Worm (Caenorhabditis elegans) whole organism, L4 larva: ENCODE data around the gene F21G4.5.

ENCODE experiments used
- ama-1 ChIP-seq: fragments of 150-350 bp; optimal IDR thresholded peaks from 2 replicates; lab custom pipeline; 2014; ENCODE audit warnings: inconsistent platforms, mixed read lengths
- ces-1 ChIP-seq: fragments of 150-350 bp; sonication (generic microtip); optimal IDR thresholded peaks from 4 replicates; lab custom pipeline; 2014; ENCODE audit warnings: missing biosample characterization, missing genetic modification reagents, missing genetic modification characterization
- dmd-8 ChIP-seq: fragments of 200-800 bp; sonication (Bioruptor generic); IDR thresholded peaks from 2 replicates; pipeline ENCODE4 v1.3.6; 2022; ENCODE audit warnings: missing genetic modification characterization, missing compliant biosample characterization
- fkh-10 ChIP-seq: fragments of 150-350 bp; optimal IDR thresholded peaks from 2 replicates; lab custom pipeline; 2014; ENCODE audit warnings: missing biosample characterization, missing genetic modification reagents, missing genetic modification characterization
- hlh-11 ChIP-seq: fragments of 200-800 bp; sonication (Bioruptor generic); optimal IDR thresholded peaks from 2 replicates; lab custom pipeline; 2018; ENCODE audit warnings: mild to moderate bottlenecking, missing genetic modification characterization, missing compliant biosample characterization
- lsy-2 ChIP-seq, 2 experiments: fragments of 150-350 bp in 1 of 2; sonication (generic microtip) in 1 of 2; optimal IDR thresholded peaks; 2 replicates each; lab custom pipeline; 2014 to 2017; ENCODE audit warnings: missing biosample characterization in 2 of 2, missing genetic modification characterization in 2 of 2
- mes-2 ChIP-seq: sonication (generic microtip); optimal IDR thresholded peaks from 2 replicates; lab custom pipeline; 2016; ENCODE audit warnings: missing genotype, mild to moderate bottlenecking, missing genetic modification characterization, missing compliant biosample characterization; ENCODE audit not compliant: poor library complexity, severe bottlenecking
- nhr-111 ChIP-seq: fragments of 200-800 bp; sonication (Bioruptor generic); optimal IDR thresholded peaks from 2 replicates; lab custom pipeline; 2018; ENCODE audit warnings: mild to moderate bottlenecking, missing genetic modification characterization, missing compliant biosample characterization
- nhr-237 ChIP-seq: sonication (generic microtip); optimal IDR thresholded peaks from 2 replicates; lab custom pipeline; 2017; ENCODE audit warnings: missing biosample characterization, missing genetic modification characterization
- nhr-28 ChIP-seq: fragments of 150-350 bp; optimal IDR thresholded peaks from 2 replicates; lab custom pipeline; 2014; ENCODE audit warnings: missing biosample characterization, missing genetic modification characterization
- nhr-42 ChIP-seq: fragments of 200-800 bp; sonication (Bioruptor generic); IDR thresholded peaks from 2 replicates; pipeline ENCODE4 v1.3.6; 2022; ENCODE audit warnings: missing genetic modification characterization, missing compliant biosample characterization
- php-3 ChIP-seq: fragments of 200-800 bp; sonication (Bioruptor generic); IDR thresholded peaks from 2 replicates; pipeline ENCODE4 v1.3.6; 2022; ENCODE audit warnings: missing genetic modification reagents, missing genetic modification characterization, missing compliant biosample characterization
- skn-1 ChIP-seq: fragments of 150-350 bp; optimal IDR thresholded peaks from 2 replicates; lab custom pipeline; 2014; ENCODE audit warnings: missing biosample characterization, missing genetic modification characterization

- no peak for TF ChIP-seq fkh-10 (GFP tag; lab: Kevin White, UChicago)
- no peak for TF ChIP-seq ama-1
- TF ChIP-seq nhr-111, result no peak
- peak; percentile 71 for TF ChIP-seq php-3 (GFP tag; lab: Robert Waterston, UW)
- no peak for TF ChIP-seq ces-1
- no peak for TF ChIP-seq nhr-42 (GFP tag; lab: Robert Waterston, UW)
- no peak for TF ChIP-seq mes-2 (tag; lab: Kevin White, UChicago)
- peak; percentile 92 for TF ChIP-seq nhr-28
- TF ChIP-seq lsy-2 (tag; optimal IDR thresholded peaks at IDR 0.05; lab: Kevin White, UChicago), result no peak
- peak; percentile 67 for TF ChIP-seq hlh-11 (tag; lab: Kevin White, UChicago)
- TF ChIP-seq skn-1 (tag; lab: Kevin White, UChicago), result no peak
- TF ChIP-seq nhr-237 (tag; lab: Kevin White, UChicago), result no peak
- no peak for TF ChIP-seq dmd-8 (GFP tag; lab: Robert Waterston, UW)
Observed at ce11 chrX:9858069-9858468, 47.9 kb upstream of the F21G4.5 start, which contains the start of gene scav-5.
